Fruit fly (Drosophila melanogaster) whole organism, embryonic: Measurements from ENCODE around the gene Sar1.
A peak's percentile ranks its signal among the peaks of the same experiment; 100 is the strongest.

ENCODE experiments used
- Awh ChIP-seq: fragments of 200-800 bp; sonication (Bioruptor generic); IDR thresholded peaks from 2 replicates; pipeline ENCODE4, ENCODE4 v1.3.6; 2022; ENCODE audit warnings: missing biosample characterization, missing genetic modification characterization
- Bdp1 ChIP-seq: fragments of 200-800 bp; sonication (Bioruptor generic); optimal IDR thresholded peaks from 3 replicates; lab custom pipeline; 2016; ENCODE audit warnings: missing biosample characterization, missing genetic modification characterization
- CG10654 ChIP-seq: fragments of 200-800 bp; sonication (Bioruptor generic); optimal IDR thresholded peaks from 2 replicates; lab custom pipeline; 2016; ENCODE audit warnings: missing biosample characterization, missing genetic modification characterization
- CG11456 ChIP-seq: fragments of 200-800 bp; sonication (Bioruptor generic); IDR thresholded peaks from 3 replicates; pipeline ENCODE4 v1.3.6; 2022; ENCODE audit warnings: missing biosample characterization, missing genetic modification characterization
- CG11723 ChIP-seq: fragments of 200-800 bp; sonication (Bioruptor generic); optimal IDR thresholded peaks from 2 replicates; lab custom pipeline; 2017; ENCODE audit warnings: missing biosample characterization, mild to moderate bottlenecking, missing genetic modification characterization
- CG12659 ChIP-seq: fragments of 200-800 bp; sonication (Bioruptor generic); optimal IDR thresholded peaks from 3 replicates; lab custom pipeline; 2017; ENCODE audit warnings: mild to moderate bottlenecking, missing biosample characterization, missing genetic modification reagents, missing genetic modification characterization
- CG12769 ChIP-seq: fragments of 200-800 bp; sonication (Bioruptor generic); optimal IDR thresholded peaks from 2 replicates; lab custom pipeline; 2019; ENCODE audit warnings: missing biosample characterization, mild to moderate bottlenecking, missing genetic modification characterization, moderate library complexity
- CG13123 ChIP-seq: fragments of 200-800 bp; sonication (Bioruptor generic); optimal IDR thresholded peaks from 2 replicates; lab custom pipeline; 2016; ENCODE audit warnings: missing biosample characterization, missing genetic modification characterization
- CG13894 ChIP-seq: fragments of 200-800 bp; sonication (Bioruptor generic); optimal IDR thresholded peaks from 3 replicates; lab custom pipeline; 2018; ENCODE audit warnings: missing biosample characterization, mild to moderate bottlenecking, missing genetic modification characterization, moderate library complexity
- CG14014 ChIP-seq: fragments of 200-800 bp; sonication (Bioruptor generic); IDR thresholded peaks from 2 replicates; pipeline ENCODE4 v1.3.6; 2022; ENCODE audit warnings: missing biosample characterization, missing genetic modification characterization
- CG16813 ChIP-seq: fragments of 200-800 bp; sonication (Bioruptor generic); IDR thresholded peaks from 3 replicates; pipeline ENCODE4 v1.3.6; 2022; ENCODE audit warnings: missing biosample characterization, missing genetic modification characterization; ENCODE audit not compliant: partially characterized antibody
- CG17328 ChIP-seq: fragments of 200-800 bp; sonication (Bioruptor generic); IDR thresholded peaks from 2 replicates; pipeline ENCODE4 v1.3.6; 2022; ENCODE audit warnings: missing biosample characterization, missing genetic modification characterization
- CG18764 ChIP-seq: fragments of 200-800 bp; sonication (Bioruptor generic); optimal IDR thresholded peaks from 3 replicates; lab custom pipeline; 2016; ENCODE audit warnings: missing biosample characterization, missing genetic modification characterization
- CG2202 ChIP-seq: fragments of 200-800 bp; sonication (Bioruptor generic); optimal IDR thresholded peaks from 2 replicates; lab custom pipeline; 2018; ENCODE audit warnings: missing biosample characterization, mild to moderate bottlenecking, missing genetic modification characterization
- CG32767 ChIP-seq: fragments of 200-800 bp; sonication (Bioruptor generic); IDR thresholded peaks from 2 replicates; pipeline ENCODE4 v1.3.6; 2022; ENCODE audit warnings: missing biosample characterization, missing genetic modification characterization
- CG3281 ChIP-seq: fragments of 200-800 bp; sonication (Bioruptor generic); optimal IDR thresholded peaks from 3 replicates; lab custom pipeline; 2017; ENCODE audit warnings: missing biosample characterization, mild to moderate bottlenecking, missing genetic modification characterization
- CG3847 ChIP-seq: fragments of 200-800 bp; sonication (Bioruptor generic); IDR thresholded peaks from 2 replicates; pipeline ENCODE4 v1.3.6; 2022; ENCODE audit warnings: missing biosample characterization, missing genetic modification characterization
- CG4360 ChIP-seq: fragments of 200-800 bp; sonication (Bioruptor generic); IDR thresholded peaks from 2 replicates; pipeline ENCODE4 v1.3.6; 2022; ENCODE audit warnings: missing biosample characterization, missing genetic modification characterization
- CG4617 ChIP-seq: fragments of 200-800 bp; sonication (Bioruptor generic); optimal IDR thresholded peaks from 3 replicates; lab custom pipeline; 2016; ENCODE audit warnings: missing biosample characterization, missing genetic modification characterization, borderline replicate concordance
- CG5180 ChIP-seq: fragments of 200-800 bp; sonication (Bioruptor generic); optimal IDR thresholded peaks from 3 replicates; lab custom pipeline; 2017; ENCODE audit warnings: missing biosample characterization, missing genetic modification characterization, mild to moderate bottlenecking, moderate library complexity, missing genetic modification reagents
- CG6689 ChIP-seq: fragments of 200-800 bp; sonication (Bioruptor generic); IDR thresholded peaks from 2 replicates; pipeline ENCODE4 v1.3.6; 2022; ENCODE audit warnings: missing biosample characterization, missing genetic modification characterization
- CG6813 ChIP-seq: fragments of 200-800 bp; sonication (Bioruptor generic); optimal IDR thresholded peaks from 2 replicates; lab custom pipeline; 2017; ENCODE audit warnings: missing biosample characterization, missing genetic modification characterization, mild to moderate bottlenecking, moderate library complexity, missing genetic modification reagents
- CG6854 ChIP-seq: fragments of 200-800 bp; sonication (Bioruptor generic); optimal IDR thresholded peaks from 3 replicates; lab custom pipeline; 2017; ENCODE audit warnings: missing biosample characterization, mild to moderate bottlenecking, missing genetic modification characterization
- CG7987 ChIP-seq: fragments of 200-800 bp; sonication (Bioruptor generic); optimal IDR thresholded peaks from 2 replicates; lab custom pipeline; 2018; ENCODE audit warnings: missing biosample characterization, mild to moderate bottlenecking, missing genetic modification characterization, moderate library complexity
- CG8089 ChIP-seq: fragments of 200-800 bp; sonication (Bioruptor generic); optimal IDR thresholded peaks from 3 replicates; lab custom pipeline; 2016; ENCODE audit warnings: missing biosample characterization, missing genetic modification characterization
- Camta ChIP-seq: fragments of 200-800 bp; sonication (Bioruptor generic); optimal IDR thresholded peaks from 2 replicates; lab custom pipeline; 2016; ENCODE audit warnings: missing biosample characterization, missing genetic modification characterization
- Dek ChIP-seq: fragments of 200-800 bp; sonication (Bioruptor generic); optimal IDR thresholded peaks from 3 replicates; lab custom pipeline; 2019; ENCODE audit warnings: missing biosample characterization, mild to moderate bottlenecking, missing genetic modification characterization, moderate library complexity
- E2f1 ChIP-seq: fragments of 200-800 bp; sonication (Bioruptor generic); IDR thresholded peaks from 2 replicates; pipeline ENCODE4 v1.3.6; 2022; ENCODE audit warnings: missing biosample characterization, missing genetic modification characterization
- Eip74EF ChIP-seq, 2 experiments: fragments of 200-800 bp in 1 of 2; fragments of >200 bp in 1 of 2; sonication (Bioruptor generic) in 1 of 2; optimal IDR thresholded peaks; 2 replicates each; lab custom pipeline; 2017 to 2019; ENCODE audit warnings: missing biosample characterization in 2 of 2, missing genetic modification characterization in 2 of 2, mild to moderate bottlenecking in 1 of 2, moderate library complexity in 1 of 2
- Elba2 ChIP-seq: fragments of 200-800 bp; sonication (Bioruptor generic); optimal IDR thresholded peaks from 3 replicates; lab custom pipeline; 2016; ENCODE audit warnings: missing biosample characterization, missing genetic modification characterization
- Fer2 ChIP-seq: fragments of 200-800 bp; sonication (Bioruptor generic); optimal IDR thresholded peaks from 2 replicates; lab custom pipeline; 2018; ENCODE audit warnings: missing biosample characterization, mild to moderate bottlenecking, missing genetic modification characterization, moderate library complexity
- GATAe ChIP-seq: fragments of 200-800 bp; sonication (Bioruptor generic); conservative IDR thresholded peaks from 2 replicates; pipeline ENCODE4 v1.3.6; 2022; ENCODE audit warnings: missing biosample characterization, missing genetic modification characterization
- HLH3B ChIP-seq: fragments of 200-800 bp; sonication (Bioruptor generic); IDR thresholded peaks from 2 replicates; pipeline ENCODE4 v1.3.6; 2022; ENCODE audit warnings: missing biosample characterization, missing genetic modification characterization
- Hr3 ChIP-seq: fragments of 200-800 bp; sonication (Bioruptor generic); optimal IDR thresholded peaks from 3 replicates; lab custom pipeline; 2016; ENCODE audit warnings: missing biosample characterization, missing genetic modification characterization
- Stat92E ChIP-seq, 3 experiments: fragments of >200 bp in 2 of 3; fragments of 200-800 bp in 1 of 3; sonication (Bioruptor generic) in 1 of 3; optimal IDR thresholded peaks; 2 replicates each; lab custom pipeline; 2017 to 2019; ENCODE audit warnings: missing biosample characterization in 3 of 3, missing genetic modification characterization in 3 of 3, mild to moderate bottlenecking in 1 of 3, moderate library complexity in 1 of 3
- Tbp ChIP-seq: fragments of >200 bp; optimal IDR thresholded peaks from 2 replicates; lab custom pipeline; 2018; ENCODE audit warnings: missing biosample characterization, missing genetic modification characterization
- YL-1 ChIP-seq: fragments of 200-800 bp; sonication (Bioruptor generic); optimal IDR thresholded peaks from 3 replicates; lab custom pipeline; 2017; ENCODE audit warnings: missing biosample characterization, mild to moderate bottlenecking, missing genetic modification characterization
- ap ChIP-seq: fragments of 200-800 bp; sonication (Bioruptor generic); IDR thresholded peaks from 2 replicates; pipeline ENCODE4 v1.3.6; 2022; ENCODE audit warnings: missing biosample characterization, missing genetic modification characterization
- bbx ChIP-seq: fragments of 200-800 bp; sonication (Bioruptor generic); IDR thresholded peaks from 2 replicates; pipeline ENCODE4 v1.3.6; 2022; ENCODE audit warnings: missing biosample characterization, missing genetic modification characterization; ENCODE audit not compliant: partially characterized antibody
- chif ChIP-seq, 2 experiments: fragments of 200-800 bp; sonication (Bioruptor generic); optimal IDR thresholded peaks; 3 replicates each; lab custom pipeline; 2016; ENCODE audit warnings: missing biosample characterization in 2 of 2, missing genetic modification characterization in 2 of 2
- corto ChIP-seq: fragments of 200-800 bp; sonication (Bioruptor generic); optimal IDR thresholded peaks from 2 replicates; lab custom pipeline; 2016; ENCODE audit warnings: missing biosample characterization, mild to moderate bottlenecking, missing genetic modification characterization, moderate library complexity
- dati ChIP-seq: fragments of 200-800 bp; sonication (Bioruptor generic); IDR thresholded peaks from 2 replicates; pipeline ENCODE4 v1.3.6; 2022; ENCODE audit warnings: missing biosample characterization, missing genetic modification characterization
- en ChIP-seq: fragments of 200-800 bp; sonication (Bioruptor generic); optimal IDR thresholded peaks from 2 replicates; lab custom pipeline; 2016; ENCODE audit warnings: missing biosample characterization, missing genetic modification characterization
- hth ChIP-seq: fragments of >200 bp; optimal IDR thresholded peaks from 2 replicates; lab custom pipeline; 2017; ENCODE audit warnings: inconsistent platforms
- lola ChIP-seq, 3 experiments: fragments of >200 bp in 2 of 3; fragments of 200-800 bp in 1 of 3; sonication (Bioruptor generic) in 1 of 3; optimal IDR thresholded peaks; 2 replicates each; lab custom pipeline; 2017 to 2019; ENCODE audit warnings: missing biosample characterization in 3 of 3, missing genetic modification characterization in 3 of 3, mild to moderate bottlenecking in 1 of 3, moderate library complexity in 1 of 3
- mirr ChIP-seq: fragments of 200-800 bp; sonication (Bioruptor generic); optimal IDR thresholded peaks from 3 replicates; lab custom pipeline; 2018; ENCODE audit warnings: missing biosample characterization, mild to moderate bottlenecking, missing genetic modification characterization
- odd ChIP-seq: fragments of 200-800 bp; sonication (Bioruptor generic); optimal IDR thresholded peaks from 2 replicates; lab custom pipeline; 2017; ENCODE audit warnings: missing biosample characterization, mild to moderate bottlenecking, missing genetic modification characterization
- pfk ChIP-seq: fragments of 200-800 bp; sonication (Bioruptor generic); optimal IDR thresholded peaks from 2 replicates; lab custom pipeline; 2018; ENCODE audit warnings: missing biosample characterization, mild to moderate bottlenecking, missing genetic modification characterization, moderate library complexity
- prd ChIP-seq, 3 experiments: fragments of >200 bp in 2 of 3; fragments of 200-800 bp in 1 of 3; sonication (Bioruptor generic) in 1 of 3; optimal IDR thresholded peaks in 2 of 3; IDR thresholded peaks in 1 of 3; 2 replicates in 2 of 3; 3 replicates in 1 of 3; pipeline versions ENCODE4 v1.3.6 to Lab custom; 2017 to 2022; ENCODE audit warnings: missing biosample characterization in 1 of 3, missing genetic modification characterization in 1 of 3

Gene Sar1

DNA sequence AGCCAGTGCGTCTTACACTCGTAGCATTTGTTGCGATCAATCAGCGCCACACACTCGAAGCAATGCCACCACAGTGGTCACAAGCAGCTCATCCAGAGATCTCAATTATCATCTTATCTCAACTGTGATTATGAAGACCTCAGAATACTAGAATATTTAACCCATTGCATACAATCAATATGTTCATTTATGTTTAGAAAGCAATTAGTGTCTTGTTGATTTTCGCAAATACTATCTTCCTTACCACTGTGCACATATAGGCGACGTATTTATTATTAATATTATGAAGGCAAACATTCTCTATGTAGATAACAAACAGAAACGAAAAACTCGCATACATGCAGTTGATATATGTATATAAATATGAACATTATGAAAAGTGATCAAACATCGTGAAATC is 2.3 kb downstream of the Sar1 start (continued):
- TF ChIP-seq en (GFP tag; lab: Kevin White, UChicago): no peak
- peak; percentile 69 for TF ChIP-seq CG13123 (GFP tag; lab: Kevin White, UChicago)
- TF ChIP-seq pfk: no peak
- TF ChIP-seq CG2202 (tag; lab: Kevin White, UChicago): peak; percentile 82
- TF ChIP-seq CG14014 (GFP tag; lab: Robert Waterston, UW): peak; percentile 54; the same call in 1 of the 2 replicates
- no peak for TF ChIP-seq Elba2 (GFP tag; lab: Kevin White, UChicago)
- TF ChIP-seq ap (GFP tag; lab: Robert Waterston, UW): 0 out of 2 replicates have a peak, but pooled peaks have one; percentile 21
- TF ChIP-seq CG4360 (GFP tag; lab: Robert Waterston, UW): peak; percentile 61; the same call in 1 of the 2 replicates
- peak; percentile 86 for TF ChIP-seq CG6813 (GFP tag; lab: Kevin White, UChicago)
- TF ChIP-seq mirr (GFP tag; lab: Kevin White, UChicago): no peak
- no peak for TF ChIP-seq CG13894 (tag; lab: Kevin White, UChicago)
- TF ChIP-seq Dek (tag; lab: Kevin White, UChicago): peak; percentile 17
- TF ChIP-seq GATAe (GFP tag; lab: Robert Waterston, UW): 0 out of 2 replicates have a peak, but pooled peaks have one; percentile 14
- TF ChIP-seq CG10654 (GFP tag; lab: Kevin White, UChicago): peak; percentile 57
- peak; percentile 59 for TF ChIP-seq CG8089
- TF ChIP-seq Tbp (GFP tag; lab: Kevin White, UChicago): no peak
- peak in 1 of 3 experiments; percentile 15 for TF ChIP-seq Stat92E (GFP tag; optimal IDR thresholded peaks at IDR 0.05; lab: Kevin White, UChicago)
- TF ChIP-seq bbx: no peak
- TF ChIP-seq CG3281 (GFP tag; lab: Kevin White, UChicago): peak; percentile 52
- TF ChIP-seq CG5180 (GFP tag; lab: Kevin White, UChicago): peak; percentile 22
- no peak for TF ChIP-seq dati
- no peak for TF ChIP-seq corto
- peak; percentile 83 for TF ChIP-seq Awh (GFP tag; lab: Robert Waterston, UW)
- peak; percentile 65 for TF ChIP-seq CG12769 (tag; lab: Kevin White, UChicago)
- no peak for TF ChIP-seq CG16813
- no peak for TF ChIP-seq prd (optimal IDR thresholded peaks at IDR 0.05; lab: Kevin White, UChicago)
- peak; percentile 79 for TF ChIP-seq prd (GFP tag; IDR thresholded peaks at IDR 0.05; lab: Robert Waterston, UW)
- TF ChIP-seq HLH3B (GFP tag; lab: Robert Waterston, UW): peak; percentile 79
- TF ChIP-seq hth: no peak
- TF ChIP-seq Camta: peak; percentile 38
- TF ChIP-seq CG11456 (GFP tag; lab: Robert Waterston, UW): 0 out of 3 replicates have a peak, but pooled peaks have one; percentile 35
- TF ChIP-seq CG6689: peak; percentile 81
- peak; percentile 63 for TF ChIP-seq E2f1 (GFP tag; lab: Robert Waterston, UW)
- TF ChIP-seq Hr3 (GFP tag; lab: Kevin White, UChicago): peak; percentile 55
- TF ChIP-seq CG3847 (GFP tag; lab: Robert Waterston, UW): peak; percentile 39
- no peak for TF ChIP-seq CG6854 (GFP tag; lab: Kevin White, UChicago)
- TF ChIP-seq CG32767 (GFP tag; lab: Robert Waterston, UW): no peak; the same call in 1 of the 2 replicates
- TF ChIP-seq lola (GFP tag; optimal IDR thresholded peaks at IDR 0.05; lab: Kevin White, UChicago): peak in 1 of 3 experiments; percentile 77
- TF ChIP-seq Eip74EF (GFP tag; optimal IDR thresholded peaks at IDR 0.05; lab: Kevin White, UChicago): peak in 1 of 2 experiments; percentile 52
- peak; percentile 54 for TF ChIP-seq CG12659 (GFP tag; lab: Kevin White, UChicago)
- peak; percentile 47 for TF ChIP-seq CG11723 (GFP tag; lab: Kevin White, UChicago)
- peak; percentile 55 for TF ChIP-seq odd (GFP tag; lab: Kevin White, UChicago)
- no peak for TF ChIP-seq Fer2 (tag; lab: Kevin White, UChicago)
- peak; percentile 52 to 60 for TF ChIP-seq chif (GFP tag; optimal IDR thresholded peaks at IDR 0.05; lab: Kevin White, UChicago)
- peak; percentile 75 for TF ChIP-seq Bdp1
- peak; percentile 32 for TF ChIP-seq YL-1
- peak; percentile 79 for TF ChIP-seq CG17328 (GFP tag; lab: Robert Waterston, UW)
- peak; percentile 84 for TF ChIP-seq CG18764 (GFP tag; lab: Kevin White, UChicago)
- peak; percentile 82 for TF ChIP-seq CG7987 (GFP tag; lab: Kevin White, UChicago)
- no peak for TF ChIP-seq CG4617
